Worm (Caenorhabditis elegans): Measurements from ENCODE around the gene K12B6.9.

The K12B6.9 gene

ce11 chrV:6302465-6302864 lies 10.0 kb upstream of the K12B6.9 start:
- TF ChIP-seq unc-62 (GFP tag; optimal IDR thresholded peaks at IDR 0.05), result no peak

- no peak for TF ChIP-seq unc-62 (GFP tag; optimal IDR thresholded peaks at IDR 0.05)
These were observed 8.6 kb upstream of the K12B6.9 start for ce11 chrV:6301046-6301445.

- TF ChIP-seq unc-62 (GFP tag; optimal IDR thresholded peaks at IDR 0.05), result no peak
These were observed 1.2 kb downstream of the K12B6.9 start for ce11 chrV:6291301-6291700.

- no peak for TF ChIP-seq unc-62 (GFP tag; optimal IDR thresholded peaks at IDR 0.05)
These were observed 3.9 kb downstream of the K12B6.9 start, which contains the start of gene K12B6.11 for ce11 chrV:6288607-6289006. TSS of gene K12B6.11 (plus strand) at chrV:6288907.

ce11 chrV:6286343-6286742 lies 6.1 kb downstream of the K12B6.9 start, which contains the start of gene srn-1:
TSS of gene srn-1 (minus strand) at chrV:6286443.
- TF ChIP-seq unc-62 (GFP tag; optimal IDR thresholded peaks at IDR 0.05), result no peak

ce11 chrV:6281175-6281574 lies 11.3 kb downstream of the K12B6.9 start, which contains the start of the genes K12B6.4 and spe-49:
TSS of gene K12B6.4 (minus strand) at chrV:6281275.
TSS of gene spe-49 (plus strand) at chrV:6281359.
- TF ChIP-seq unc-62 (GFP tag; optimal IDR thresholded peaks at IDR 0.05), result no peak

- TF ChIP-seq unc-62 (GFP tag; optimal IDR thresholded peaks at IDR 0.05), result no peak
These were observed 12.4 kb downstream of the K12B6.9 start for ce11 chrV:6280067-6280466.

ce11 chrV:6278117-6279081 lies 14.1 kb downstream of the K12B6.9 start, which contains the start of gene fil-2:
TSS of gene fil-2 (plus strand) at chrV:6279031.
- no peak for TF ChIP-seq unc-62 (GFP tag; optimal IDR thresholded peaks at IDR 0.05)

ce11 chrV:6277178-6277834 lies 15.2 kb downstream of the K12B6.9 start:
- no peak for TF ChIP-seq unc-62 (GFP tag; optimal IDR thresholded peaks at IDR 0.05)

ce11 chrV:6276205-6276604 lies 16.3 kb downstream of the K12B6.9 start, which contains the start of gene F31F7.1:
TSS of gene F31F7.1 (plus strand) at chrV:6276439.
- no peak for TF ChIP-seq unc-62 (GFP tag; optimal IDR thresholded peaks at IDR 0.05)

ce11 chrV:6275209-6275608 lies 17.3 kb downstream of the K12B6.9 start:
- TF ChIP-seq unc-62 (GFP tag; optimal IDR thresholded peaks at IDR 0.05), result no peak

ce11 chrV:6270552-6270951 lies 21.9 kb downstream of the K12B6.9 start, which contains the start of gene F31F7.2:
TSS of gene F31F7.2 (plus strand) at chrV:6270852.
- TF ChIP-seq unc-62 (GFP tag; optimal IDR thresholded peaks at IDR 0.05), result no peak

ce11 chrV:6270097-6270496 lies 22.4 kb downstream of the K12B6.9 start:
- no peak for TF ChIP-seq unc-62 (GFP tag; optimal IDR thresholded peaks at IDR 0.05)

- no peak for TF ChIP-seq unc-62 (GFP tag; optimal IDR thresholded peaks at IDR 0.05)
These were observed 23.5 kb downstream of the K12B6.9 start for ce11 chrV:6268961-6269360.

- TF ChIP-seq unc-62 (GFP tag; optimal IDR thresholded peaks at IDR 0.05), result no peak
These were observed 23.9 kb downstream of the K12B6.9 start for ce11 chrV:6268526-6268925.

- TF ChIP-seq unc-62 (GFP tag; optimal IDR thresholded peaks at IDR 0.05), result no peak
These were observed 24.5 kb downstream of the K12B6.9 start for ce11 chrV:6267978-6268377.
